Fruit fly (Drosophila melanogaster): ENCODE measurements around the gene Pex12.

Pex12 gene

dm6 chr2L:849787-850512 is 34.2 kb downstream of the Pex12 start (continued):
- no peak for TF ChIP-seq Atf-2 (GFP tag; optimal IDR thresholded peaks at IDR 0.05)
- no peak for TF ChIP-seq Dll (GFP tag; IDR thresholded peaks at IDR 0.05; ENCODE audit: partially characterized antibody)
- TF ChIP-seq Camta (GFP tag; optimal IDR thresholded peaks at IDR 0.05) = no peak
- TF ChIP-seq Asciz (GFP tag; optimal IDR thresholded peaks at IDR 0.05) = no peak
- no peak for TF ChIP-seq nerfin-1 (tag; optimal IDR thresholded peaks at IDR 0.05)
- no peak for TF ChIP-seq CG15011 (GFP tag; optimal IDR thresholded peaks at IDR 0.05)
- TF ChIP-seq CG1792 (GFP tag; optimal IDR thresholded peaks at IDR 0.05) = no peak
- no peak for TF ChIP-seq bigmax (GFP tag; optimal IDR thresholded peaks at IDR 0.05)
- TF ChIP-seq CG4707 (GFP tag; optimal IDR thresholded peaks at IDR 0.05) = no peak
- no peak for TF ChIP-seq Adf1 (GFP tag; IDR thresholded peaks at IDR 0.05)
- peak; percentile 86 for TF ChIP-seq CG15479 (GFP tag; optimal IDR thresholded peaks at IDR 0.05)
- no peak for TF ChIP-seq Abd-B (GFP tag; optimal IDR thresholded peaks at IDR 0.05)
- no peak for TF ChIP-seq Antp (GFP tag; optimal IDR thresholded peaks at IDR 0.05)
- no peak for TF ChIP-seq Fer3 (tag; optimal IDR thresholded peaks at IDR 0.05)
- TF ChIP-seq emc (GFP tag; optimal IDR thresholded peaks at IDR 0.05) = no peak
- 0 out of 3 replicates have a peak, but pooled peaks have one; percentile 8 for TF ChIP-seq hb (GFP tag; IDR thresholded peaks at IDR 0.05; ENCODE audit: partially characterized antibody)
- no peak for TF ChIP-seq CG10209 (GFP tag; optimal IDR thresholded peaks at IDR 0.05)
- no peak for TF ChIP-seq pnt (GFP tag; optimal IDR thresholded peaks at IDR 0.05)
- TF ChIP-seq CG2678 (tag; optimal IDR thresholded peaks at IDR 0.05) = no peak
- TF ChIP-seq gcm (GFP tag; optimal IDR thresholded peaks at IDR 0.05) = no peak
- TF ChIP-seq Side (GFP tag; optimal IDR thresholded peaks at IDR 0.05) = no peak
- no peak for TF ChIP-seq CG18764 (GFP tag; optimal IDR thresholded peaks at IDR 0.05)
- no peak for TF ChIP-seq kah (GFP tag; optimal IDR thresholded peaks at IDR 0.05)
- TF ChIP-seq ERR (GFP tag; optimal IDR thresholded peaks at IDR 0.05) = no peak
- no peak for TF ChIP-seq disco-r (GFP tag; optimal IDR thresholded peaks at IDR 0.05)
- no peak for TF ChIP-seq cato (GFP tag; optimal IDR thresholded peaks at IDR 0.05; ENCODE audit: borderline replicate concordance)
- no peak for TF ChIP-seq CG9437 (GFP tag; optimal IDR thresholded peaks at IDR 0.05)
- TF ChIP-seq CG1602 (GFP tag; optimal IDR thresholded peaks at IDR 0.05) = no peak
- no peak for TF ChIP-seq CG3163 (GFP tag; optimal IDR thresholded peaks at IDR 0.05)
- no peak for TF ChIP-seq CG4730 (GFP tag; IDR thresholded peaks at IDR 0.05)
- TF ChIP-seq BEAF-32 (GFP tag; optimal IDR thresholded peaks at IDR 0.05) = no peak
- TF ChIP-seq CG8388 (GFP tag; optimal IDR thresholded peaks at IDR 0.05) = no peak
- TF ChIP-seq slp2 (GFP tag; optimal IDR thresholded peaks at IDR 0.05) = no peak
- no peak for TF ChIP-seq slou (GFP tag; optimal IDR thresholded peaks at IDR 0.05)
- no peak for TF ChIP-seq Hr51 (GFP tag; optimal IDR thresholded peaks at IDR 0.05)
- TF ChIP-seq Rfx (GFP tag; IDR thresholded peaks at IDR 0.05) = 0 out of 2 replicates have a peak, but pooled peaks have one; percentile 13
- no peak for TF ChIP-seq eyg (GFP tag; optimal IDR thresholded peaks at IDR 0.05)
- TF ChIP-seq Sry-δ (GFP tag; optimal IDR thresholded peaks at IDR 0.05) = no peak
- TF ChIP-seq CG5953 (GFP tag; IDR thresholded peaks at IDR 0.05) = no peak
- TF ChIP-seq CG8765 (GFP tag; IDR thresholded peaks at IDR 0.05) = no peak
- 0 out of 3 replicates have a peak, but pooled peaks have one; percentile 20 for TF ChIP-seq so (GFP tag; IDR thresholded peaks at IDR 0.05)
- TF ChIP-seq Fer2 (tag; optimal IDR thresholded peaks at IDR 0.05) = no peak
- no peak for TF ChIP-seq E2f2 (GFP tag; IDR thresholded peaks at IDR 0.05)
- peak; percentile 47 for TF ChIP-seq CG1832 (GFP tag; optimal IDR thresholded peaks at IDR 0.05)
- TF ChIP-seq HLH54F (GFP tag; optimal IDR thresholded peaks at IDR 0.05) = no peak
